Worm (Caenorhabditis elegans) whole organism, young adult: Measurements from ENCODE around the gene K09A9.6.

Source experiments
- F10E7.11 ChIP-seq: sonication (generic microtip); optimal IDR thresholded peaks from 2 replicates; lab custom pipeline; 2017; ENCODE audit warnings: mild to moderate bottlenecking, missing genetic modification characterization, moderate library complexity, missing compliant biosample characterization
- F22D6.2 ChIP-seq: sonication (generic microtip); optimal IDR thresholded peaks from 2 replicates; lab custom pipeline; 2016; ENCODE audit warnings: mild to moderate bottlenecking, missing genetic modification characterization, missing compliant biosample characterization
- F33H1.4 ChIP-seq: fragments of 200-800 bp; sonication (Bioruptor generic); IDR thresholded peaks from 2 replicates; pipeline ENCODE4 v1.3.6; 2022; ENCODE audit warnings: missing genetic modification reagents, missing genetic modification characterization, missing compliant biosample characterization
- F49E8.2 ChIP-seq: sonication (generic microtip); optimal IDR thresholded peaks from 3 replicates; lab custom pipeline; 2017; ENCODE audit warnings: missing genetic modification characterization, mild to moderate bottlenecking, missing compliant biosample characterization, antibody characterized with exemption, moderate library complexity; ENCODE audit not compliant: insufficient read depth
- F57A8.1 ChIP-seq: fragments of 200-800 bp; sonication (Bioruptor generic); optimal IDR thresholded peaks from 2 replicates; lab custom pipeline; 2018; ENCODE audit warnings: mild to moderate bottlenecking, missing genetic modification characterization, moderate library complexity, missing compliant biosample characterization
- K11D2.4 ChIP-seq: fragments of 200-800 bp; sonication (Bioruptor generic); IDR thresholded peaks from 2 replicates; pipeline ENCODE4 v1.3.6; 2022; ENCODE audit warnings: missing genetic modification reagents, missing genetic modification characterization, missing compliant biosample characterization
- K12H6.12 ChIP-seq: fragments of 200-800 bp; sonication (Bioruptor generic); optimal IDR thresholded peaks from 2 replicates; lab custom pipeline; 2018; ENCODE audit warnings: mild to moderate bottlenecking, missing genetic modification characterization, missing compliant biosample characterization
- Y53F4B.3 ChIP-seq: fragments of 200-800 bp; sonication (Bioruptor generic); IDR thresholded peaks from 2 replicates; pipeline ENCODE4 v1.3.6; 2022; ENCODE audit warnings: missing genetic modification reagents, missing genetic modification characterization, missing compliant biosample characterization
- ZK185.1 ChIP-seq: sonication (generic microtip); optimal IDR thresholded peaks from 2 replicates; lab custom pipeline; 2016; ENCODE audit warnings: mild to moderate bottlenecking, missing genetic modification characterization, missing compliant biosample characterization; ENCODE audit not compliant: poor library complexity, severe bottlenecking
- atf-7 ChIP-seq: sonication (generic microtip); optimal IDR thresholded peaks from 2 replicates; lab custom pipeline; 2017; ENCODE audit warnings: mild to moderate bottlenecking, missing genetic modification characterization, missing compliant biosample characterization
- attf-3 ChIP-seq: fragments of 200-800 bp; sonication (Bioruptor generic); conservative IDR thresholded peaks from 2 replicates; pipeline ENCODE4 v1.3.6; 2022; ENCODE audit warnings: missing genetic modification reagents, missing genetic modification characterization, missing compliant biosample characterization
- bed-1 ChIP-seq: fragments of 200-800 bp; sonication (Bioruptor generic); IDR thresholded peaks from 2 replicates; pipeline ENCODE4 v1.3.6; 2022; ENCODE audit warnings: missing genetic modification reagents, missing genetic modification characterization, missing compliant biosample characterization
- bed-2 ChIP-seq: fragments of 200-800 bp; sonication (Bioruptor generic); IDR thresholded peaks from 2 replicates; pipeline ENCODE4 v1.3.6; 2022; ENCODE audit warnings: missing genetic modification reagents, missing genetic modification characterization, missing compliant biosample characterization
- ceh-40 ChIP-seq: fragments of 200-800 bp; sonication (Bioruptor generic); IDR thresholded peaks from 2 replicates; pipeline ENCODE4 v1.3.6; 2022; ENCODE audit warnings: missing genetic modification characterization, missing compliant biosample characterization
- ceh-58 ChIP-seq: fragments of 200-800 bp; sonication (Bioruptor generic); IDR thresholded peaks from 2 replicates; pipeline ENCODE4 v1.3.6; 2022; ENCODE audit warnings: missing genetic modification characterization, missing compliant biosample characterization
- chd-7 ChIP-seq: sonication (generic microtip); optimal IDR thresholded peaks from 2 replicates; lab custom pipeline; 2016; ENCODE audit warnings: mild to moderate bottlenecking, missing genetic modification characterization, moderate library complexity, missing compliant biosample characterization
- die-1 ChIP-seq: sonication (generic microtip); optimal IDR thresholded peaks from 2 replicates; lab custom pipeline; 2016; ENCODE audit warnings: missing genotype, mild to moderate bottlenecking, missing genetic modification characterization, missing compliant biosample characterization
- egl-44 ChIP-seq: fragments of 200-800 bp; sonication (Bioruptor generic); IDR thresholded peaks from 2 replicates; pipeline ENCODE4 v1.3.6; 2022; ENCODE audit warnings: missing genetic modification reagents, missing genetic modification characterization, missing compliant biosample characterization
- fkh-3 ChIP-seq: sonication (generic microtip); optimal IDR thresholded peaks from 2 replicates; lab custom pipeline; 2016; ENCODE audit warnings: mild to moderate bottlenecking, missing genetic modification characterization, missing compliant biosample characterization
- gei-17 ChIP-seq: fragments of 200-800 bp; sonication (Bioruptor generic); optimal IDR thresholded peaks from 2 replicates; lab custom pipeline; 2018; ENCODE audit warnings: mild to moderate bottlenecking, missing genetic modification characterization, missing compliant biosample characterization
- hlh-26 ChIP-seq: fragments of 200-800 bp; sonication (Bioruptor generic); conservative IDR thresholded peaks from 2 replicates; pipeline ENCODE4 v1.3.6; 2022; ENCODE audit warnings: missing genetic modification reagents, missing genetic modification characterization, missing compliant biosample characterization
- hsf-1 ChIP-seq: fragments of 200-800 bp; sonication (Bioruptor generic); IDR thresholded peaks from 2 replicates; pipeline ENCODE4 v1.3.6; 2022; ENCODE audit warnings: missing genetic modification reagents, missing genetic modification characterization, missing compliant biosample characterization
- lag-1 ChIP-seq: fragments of 200-800 bp; sonication (Bioruptor generic); IDR thresholded peaks from 2 replicates; pipeline ENCODE4 v1.3.6; 2022; ENCODE audit warnings: missing genetic modification reagents, missing genetic modification characterization, missing compliant biosample characterization
- let-526 ChIP-seq: fragments of 200-800 bp; sonication (Bioruptor generic); IDR thresholded peaks from 2 replicates; pipeline ENCODE4 v1.3.6; 2022; ENCODE audit warnings: missing genetic modification reagents, missing genetic modification characterization, missing compliant biosample characterization
- lin-26 ChIP-seq: fragments of 200-800 bp; sonication (Bioruptor generic); IDR thresholded peaks from 2 replicates; pipeline ENCODE4 v1.3.6; 2022; ENCODE audit warnings: missing genetic modification reagents, missing genetic modification characterization, missing compliant biosample characterization
- lin-35 ChIP-seq, 3 experiments: fragments of 150-350 bp in 2 of 3; sonication (generic microtip) in 1 of 3; optimal IDR thresholded peaks; 2 replicates each; lab custom pipeline; 2014 to 2018; ENCODE audit warnings: missing biosample characterization in 3 of 3, missing genetic modification characterization in 3 of 3, missing genetic modification reagents in 3 of 3
- mcd-1 ChIP-seq: fragments of 200-800 bp; sonication (Bioruptor generic); IDR thresholded peaks from 2 replicates; pipeline ENCODE4 v1.3.6; 2022; ENCODE audit warnings: missing genetic modification reagents, missing genetic modification characterization, missing compliant biosample characterization
- nfya-2 ChIP-seq: fragments of 200-800 bp; sonication (Bioruptor generic); IDR thresholded peaks from 2 replicates; pipeline ENCODE4 v1.3.6; 2022; ENCODE audit warnings: missing genetic modification reagents, missing genetic modification characterization, missing compliant biosample characterization
- nfyb-1 ChIP-seq: fragments of 200-800 bp; sonication (Bioruptor generic); IDR thresholded peaks from 2 replicates; pipeline ENCODE4 v1.3.6; 2022; ENCODE audit warnings: missing genetic modification reagents, missing genetic modification characterization, missing compliant biosample characterization
- nhr-80 ChIP-seq: sonication (generic microtip); optimal IDR thresholded peaks from 2 replicates; lab custom pipeline; 2016; ENCODE audit warnings: missing genetic modification characterization, missing compliant biosample characterization
- rec-8 ChIP-seq, 2 experiments: sonication (generic microtip); optimal IDR thresholded peaks; 2 replicates each; lab custom pipeline; 2016; ENCODE audit warnings: mild to moderate bottlenecking in 2 of 2, missing genetic modification characterization in 2 of 2, missing genetic modification reagents in 2 of 2, missing genotype in 2 of 2, missing biosample characterization in 1 of 2, missing compliant biosample characterization in 1 of 2, moderate library complexity in 1 of 2
- sdz-38 ChIP-seq: sonication (generic microtip); optimal IDR thresholded peaks from 2 replicates; lab custom pipeline; 2016; ENCODE audit warnings: missing genotype, missing genetic modification characterization, missing compliant biosample characterization
- snpc-1.3 ChIP-seq: sonication (generic microtip); optimal IDR thresholded peaks from 2 replicates; lab custom pipeline; 2017; ENCODE audit warnings: missing genetic modification characterization, mild to moderate bottlenecking, missing compliant biosample characterization, antibody characterized with exemption, moderate library complexity, missing genotype, missing genetic modification reagents; ENCODE audit not compliant: insufficient read depth
- snpc-3.4 ChIP-seq: sonication (generic microtip); optimal IDR thresholded peaks from 2 replicates; lab custom pipeline; 2017; ENCODE audit warnings: missing genetic modification characterization, mild to moderate bottlenecking, missing compliant biosample characterization, antibody characterized with exemption, moderate library complexity, missing genotype, missing genetic modification reagents
- tbp1 ChIP-seq: fragments of 200-800 bp; sonication (Bioruptor generic); optimal IDR thresholded peaks from 2 replicates; lab custom pipeline; 2018; ENCODE audit warnings: mild to moderate bottlenecking, missing genetic modification characterization, missing compliant biosample characterization
- zfh-2 ChIP-seq: fragments of 200-800 bp; sonication (Bioruptor generic); conservative IDR thresholded peaks from 2 replicates; pipeline ENCODE4 v1.3.6; 2022; ENCODE audit warnings: missing genetic modification reagents, missing genetic modification characterization, missing compliant biosample characterization
- ztf-18 ChIP-seq: sonication (generic microtip); optimal IDR thresholded peaks from 2 replicates; lab custom pipeline; 2016; ENCODE audit warnings: missing genotype, mild to moderate bottlenecking, missing genetic modification characterization, missing compliant biosample characterization
- ztf-22 ChIP-seq: fragments of 200-800 bp; sonication (Bioruptor generic); optimal IDR thresholded peaks from 2 replicates; lab custom pipeline; 2018; ENCODE audit warnings: mild to moderate bottlenecking, missing genetic modification characterization, moderate library complexity, missing compliant biosample characterization

K09A9.6 gene

ce11 chrX:15545485-15545884 is 31.6 kb upstream of the K09A9.6 start:
- no peak for TF ChIP-seq ztf-22 (GFP tag; lab: Kevin White, UChicago)
- 0 out of 2 replicates have a peak, but pooled peaks have one; percentile 20 for TF ChIP-seq K11D2.4 (GFP tag; lab: Robert Waterston, UW)
- TF ChIP-seq mcd-1: no peak
- TF ChIP-seq let-526 (GFP tag; lab: Robert Waterston, UW): no peak

- no peak for TF ChIP-seq F57A8.1 (GFP tag; lab: Kevin White, UChicago)
- TF ChIP-seq nhr-80: peak; percentile 17
These were observed 30.1 kb upstream of the K09A9.6 start for ce11 chrX:15546943-15547342.

- TF ChIP-seq K12H6.12 (tag; lab: Kevin White, UChicago) (no peak), F22D6.2 (tag; lab: Kevin White, UChicago) (no peak), F10E7.11 (no peak), atf-7 (tag; lab: Kevin White, UChicago) (no peak), snpc-1.3 (no peak), ZK185.1 (tag; lab: Kevin White, UChicago) (no peak), ceh-58 (GFP tag; lab: Robert Waterston, UW) (no peak), die-1 (tag; lab: Kevin White, UChicago) (no peak), F49E8.2 (tag; lab: Kevin White, UChicago) (no peak), fkh-3 (tag; lab: Kevin White, UChicago) (no peak), bed-1 (no peak), tbp1 (no peak), nfya-2 (GFP tag; lab: Robert Waterston, UW) (no peak), nfyb-1 (GFP tag; lab: Robert Waterston, UW) (no peak), snpc-3.4 (tag; lab: Kevin White, UChicago) (no peak)
These were observed 29.1 kb upstream of the K09A9.6 start for ce11 chrX:15547896-15548295.

ce11 chrX:15550769-15551168 is 26.3 kb upstream of the K09A9.6 start:
- TF ChIP-seq lin-35 (GFP tag; optimal IDR thresholded peaks at IDR 0.05; lab: Kevin White, UChicago): no peak
- no peak for TF ChIP-seq attf-3 (GFP tag; lab: Robert Waterston, UW)
- TF ChIP-seq ztf-18 (tag; lab: Kevin White, UChicago): no peak
- no peak for TF ChIP-seq chd-7 (tag; lab: Kevin White, UChicago)
- TF ChIP-seq zfh-2 (GFP tag; lab: Robert Waterston, UW): no peak
- no peak for TF ChIP-seq sdz-38 (tag; lab: Kevin White, UChicago)
- TF ChIP-seq F33H1.4: no peak
- TF ChIP-seq hsf-1 (GFP tag; lab: Robert Waterston, UW): no peak
- no peak for TF ChIP-seq atf-7 (tag; lab: Kevin White, UChicago)
- TF ChIP-seq ceh-40 (GFP tag; lab: Robert Waterston, UW): no peak
- no peak for TF ChIP-seq Y53F4B.3 (GFP tag; lab: Robert Waterston, UW)
- no peak for TF ChIP-seq gei-17 (GFP tag; lab: Kevin White, UChicago)
- TF ChIP-seq egl-44 (GFP tag; lab: Robert Waterston, UW): no peak
- no peak for TF ChIP-seq bed-2 (GFP tag; lab: Robert Waterston, UW)
- TF ChIP-seq lin-26 (GFP tag; lab: Robert Waterston, UW): no peak
- TF ChIP-seq hlh-26: no peak
- TF ChIP-seq lag-1 (GFP tag; lab: Robert Waterston, UW): no peak
- no peak for TF ChIP-seq rec-8 (tag; optimal IDR thresholded peaks at IDR 0.05; lab: Kevin White, UChicago)
